Worm (Caenorhabditis elegans) whole organism, young adult: ENCODE data around the gene cdk-1.

Experiments
- B0035.1 ChIP-seq: sonication (generic microtip); optimal IDR thresholded peaks from 2 replicates; lab custom pipeline; 2016; ENCODE audit warnings: missing genetic modification characterization, mild to moderate bottlenecking, missing compliant biosample characterization, missing genotype, missing genetic modification reagents
- F33H1.4 ChIP-seq: fragments of 200-800 bp; sonication (Bioruptor generic); IDR thresholded peaks from 2 replicates; pipeline ENCODE4 v1.3.6; 2022; ENCODE audit warnings: missing genetic modification reagents, missing genetic modification characterization, missing compliant biosample characterization
- F49E8.2 ChIP-seq: sonication (generic microtip); optimal IDR thresholded peaks from 3 replicates; lab custom pipeline; 2017; ENCODE audit warnings: missing genetic modification characterization, mild to moderate bottlenecking, missing compliant biosample characterization, antibody characterized with exemption, moderate library complexity; ENCODE audit not compliant: insufficient read depth
- F57A8.1 ChIP-seq: fragments of 200-800 bp; sonication (Bioruptor generic); optimal IDR thresholded peaks from 2 replicates; lab custom pipeline; 2018; ENCODE audit warnings: mild to moderate bottlenecking, missing genetic modification characterization, moderate library complexity, missing compliant biosample characterization
- Y67H2A.10 ChIP-seq: fragments of 200-800 bp; sonication (Bioruptor generic); conservative IDR thresholded peaks from 2 replicates; pipeline ENCODE4 v1.3.6; 2022; ENCODE audit warnings: missing genetic modification reagents, missing genetic modification characterization, missing compliant biosample characterization
- Y79H2A.3 ChIP-seq: fragments of 200-800 bp; sonication (Bioruptor generic); conservative IDR thresholded peaks from 2 replicates; pipeline ENCODE4 v1.3.6; 2022; ENCODE audit warnings: missing genetic modification reagents, missing genetic modification characterization, missing compliant biosample characterization
- ama-1 ChIP-seq, 3 experiments: fragments of 150-350 bp in 1 of 3; sonication (generic microtip) in 2 of 3; optimal IDR thresholded peaks; 2 replicates each; lab custom pipeline; 2014 to 2018; ENCODE audit warnings: missing biosample characterization in 2 of 3, missing genetic modification characterization in 2 of 3, missing genetic modification reagents in 2 of 3
- attf-5 ChIP-seq: fragments of 200-800 bp; sonication (Bioruptor generic); optimal IDR thresholded peaks from 2 replicates; lab custom pipeline; 2018; ENCODE audit warnings: mild to moderate bottlenecking, missing genetic modification characterization, missing compliant biosample characterization
- dpl-1 ChIP-seq: fragments of 150-350 bp; optimal IDR thresholded peaks from 2 replicates; lab custom pipeline; 2014; ENCODE audit warnings: missing biosample characterization, missing genetic modification reagents, missing genetic modification characterization
- gei-17 ChIP-seq: fragments of 200-800 bp; sonication (Bioruptor generic); optimal IDR thresholded peaks from 2 replicates; lab custom pipeline; 2018; ENCODE audit warnings: mild to moderate bottlenecking, missing genetic modification characterization, missing compliant biosample characterization
- hmg-1.2 ChIP-seq: fragments of 200-800 bp; sonication (Bioruptor generic); IDR thresholded peaks from 2 replicates; pipeline ENCODE4 v1.3.6; 2022; ENCODE audit warnings: missing genetic modification reagents, missing genetic modification characterization, missing compliant biosample characterization
- lin-35 ChIP-seq, 3 experiments: fragments of 150-350 bp in 2 of 3; sonication (generic microtip) in 1 of 3; optimal IDR thresholded peaks; 2 replicates each; lab custom pipeline; 2014 to 2018; ENCODE audit warnings: missing biosample characterization in 3 of 3, missing genetic modification characterization in 3 of 3, missing genetic modification reagents in 3 of 3
- lsl-1 ChIP-seq: fragments of 200-800 bp; sonication (Bioruptor generic); optimal IDR thresholded peaks from 2 replicates; lab custom pipeline; 2018; ENCODE audit warnings: mild to moderate bottlenecking, missing genetic modification characterization, moderate library complexity, missing compliant biosample characterization
- madf-10 ChIP-seq: sonication (generic microtip); optimal IDR thresholded peaks from 2 replicates; lab custom pipeline; 2016; ENCODE audit warnings: mild to moderate bottlenecking, missing genetic modification characterization, missing compliant biosample characterization
- madf-8 ChIP-seq: fragments of 200-800 bp; sonication (Bioruptor generic); conservative IDR thresholded peaks from 2 replicates; pipeline ENCODE4 v1.3.6; 2022; ENCODE audit warnings: missing genetic modification reagents, missing genetic modification characterization, missing compliant biosample characterization
- nfya-2 ChIP-seq: fragments of 200-800 bp; sonication (Bioruptor generic); IDR thresholded peaks from 2 replicates; pipeline ENCODE4 v1.3.6; 2022; ENCODE audit warnings: missing genetic modification reagents, missing genetic modification characterization, missing compliant biosample characterization
- nhr-80 ChIP-seq: sonication (generic microtip); optimal IDR thresholded peaks from 2 replicates; lab custom pipeline; 2016; ENCODE audit warnings: missing genetic modification characterization, missing compliant biosample characterization
- snpc-4 ChIP-seq, 5 experiments: fragments of 150-350 bp in 1 of 5; sonication (generic microtip) in 4 of 5; optimal IDR thresholded peaks; 2 replicates each; lab custom pipeline; 2014 to 2018; ENCODE audit warnings: missing genetic modification characterization in 5 of 5, missing biosample characterization in 3 of 5, antibody characterized with exemption in 2 of 5, mild to moderate bottlenecking in 2 of 5, missing compliant biosample characterization in 2 of 5, missing genotype in 2 of 5, moderate library complexity in 2 of 5, missing genetic modification reagents in 1 of 5
- zim-3 ChIP-seq: sonication (generic microtip); optimal IDR thresholded peaks from 2 replicates; lab custom pipeline; 2017; ENCODE audit warnings: mild to moderate bottlenecking, missing genetic modification characterization, moderate library complexity, missing compliant biosample characterization
- ztf-18 ChIP-seq: sonication (generic microtip); optimal IDR thresholded peaks from 2 replicates; lab custom pipeline; 2016; ENCODE audit warnings: missing genotype, mild to moderate bottlenecking, missing genetic modification characterization, missing compliant biosample characterization
- ztf-22 ChIP-seq: fragments of 200-800 bp; sonication (Bioruptor generic); optimal IDR thresholded peaks from 2 replicates; lab custom pipeline; 2018; ENCODE audit warnings: mild to moderate bottlenecking, missing genetic modification characterization, moderate library complexity, missing compliant biosample characterization

cdk-1 gene

DNA sequence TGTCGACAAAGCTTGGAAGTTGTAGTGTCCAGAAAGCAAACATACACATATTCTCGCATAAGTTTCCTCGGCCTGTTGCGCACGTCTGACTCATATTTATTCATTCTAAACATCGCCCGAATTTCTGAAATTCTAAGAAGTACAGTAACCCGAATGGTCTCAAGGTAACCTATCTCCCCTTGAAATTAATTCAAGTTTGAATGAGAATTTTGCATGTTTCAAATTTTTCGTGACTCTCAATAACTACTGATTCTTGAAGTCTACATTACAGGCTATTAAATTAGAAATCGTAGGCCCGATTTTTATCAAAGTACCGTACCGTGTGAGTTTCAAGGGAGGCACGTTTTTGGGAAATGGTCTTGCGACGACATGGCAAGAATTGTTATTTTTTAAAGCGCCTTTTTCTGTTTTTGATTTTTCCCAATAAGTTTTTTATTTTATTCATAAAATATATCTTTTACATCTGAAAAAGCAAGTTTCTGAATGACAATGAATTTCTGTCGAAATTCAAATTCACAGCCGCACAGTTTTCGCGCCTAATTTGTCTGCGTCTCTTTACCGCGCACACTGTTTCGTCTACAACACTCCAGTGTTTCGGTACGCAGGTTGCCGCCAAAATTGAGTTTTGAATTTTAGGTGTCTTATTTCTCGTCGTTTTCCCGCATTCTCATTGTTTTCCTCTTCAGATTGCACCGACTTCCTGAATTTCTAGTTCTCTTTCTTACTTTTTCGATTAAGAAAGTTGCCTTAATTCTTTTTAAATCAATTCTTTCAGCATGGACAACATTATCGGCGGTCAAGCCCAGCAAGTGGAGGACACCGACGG, 46.5 kb downstream of the cdk-1 start, which contains the start of the genes R10E11.9 and mcm-6 (continued):
- TF ChIP-seq B0035.1: no peak
- peak; percentile 92 for TF ChIP-seq lsl-1
- TF ChIP-seq madf-8 (GFP tag; lab: Robert Waterston, UW): peak; percentile 91
- TF ChIP-seq dpl-1 (GFP tag; lab: Kevin White, UChicago): peak; percentile 66
- TF ChIP-seq F33H1.4 (GFP tag; lab: Robert Waterston, UW): peak; percentile 86
- TF ChIP-seq Y67H2A.10: no peak
- no peak for TF ChIP-seq snpc-4 (GFP tag; optimal IDR thresholded peaks at IDR 0.05; lab: Kevin White, UChicago)
- TF ChIP-seq snpc-4 (tag; optimal IDR thresholded peaks at IDR 0.05; lab: Kevin White, UChicago): peak in 1 of 4 experiments; percentile 4
- no peak for TF ChIP-seq madf-10 (tag; lab: Kevin White, UChicago)
- no peak for TF ChIP-seq ama-1 (optimal IDR thresholded peaks at IDR 0.05; lab: Kevin White, UChicago)
- no peak for TF ChIP-seq ama-1 (GFP tag; optimal IDR thresholded peaks at IDR 0.05; lab: Kevin White, UChicago)
- TF ChIP-seq ztf-22 (GFP tag; lab: Kevin White, UChicago): no peak
- TF ChIP-seq, all 124 proteins: peak for 22

DNA sequence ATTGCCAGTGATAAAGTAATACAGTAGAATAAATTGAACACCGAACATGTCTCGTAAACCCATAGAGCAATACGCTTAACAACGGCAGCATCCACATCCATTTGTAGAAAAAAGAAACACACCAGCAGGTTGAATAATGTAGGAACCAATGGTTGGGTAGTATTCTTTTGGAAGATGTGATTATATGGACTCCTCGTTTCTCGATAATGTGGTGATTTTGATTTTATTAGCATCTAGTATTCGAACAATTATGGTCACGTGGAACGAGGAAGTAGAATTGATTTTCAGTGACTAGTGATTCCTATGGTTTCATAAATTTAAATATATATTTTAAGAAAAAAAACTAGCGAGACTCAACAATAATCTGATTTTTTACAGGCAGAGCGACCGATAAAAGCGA, 49.2 kb downstream of the cdk-1 start, which contains the start of gene srxa-10:
srxa-10 (minus strand) TSS at position 101 of the 400 bp plus-strand sequence.
- TF ChIP-seq ztf-18 (tag; lab: Kevin White, UChicago) (no peak), F33H1.4 (GFP tag; lab: Robert Waterston, UW) (no peak), lin-35 (GFP tag; optimal IDR thresholded peaks at IDR 0.05; lab: Kevin White, UChicago) (no peak), F49E8.2 (no peak), nhr-80 (tag; lab: Kevin White, UChicago) (no peak), F57A8.1 (GFP tag; lab: Kevin White, UChicago) (no peak), gei-17 (GFP tag; lab: Kevin White, UChicago) (no peak), nfya-2 (GFP tag; lab: Robert Waterston, UW) (no peak), attf-5 (no peak), zim-3 (tag; lab: Kevin White, UChicago) (no peak), hmg-1.2 (GFP tag; lab: Robert Waterston, UW) (no peak), Y79H2A.3 (GFP tag; lab: Robert Waterston, UW) (no peak)
